Fruit fly (Drosophila melanogaster) whole organism, prepupa: ENCODE measurements around the gene Nnf1b.

ENCODE experiments used
- Blimp-1 ChIP-seq: fragments of 200-800 bp; sonication (Bioruptor generic); optimal IDR thresholded peaks from 3 replicates; lab custom pipeline; 2017; ENCODE audit warnings: missing biosample characterization, missing genetic modification characterization, mild to moderate bottlenecking, moderate library complexity, missing genetic modification reagents
- CG10631 ChIP-seq: fragments of 200-800 bp; sonication (Bioruptor generic); optimal IDR thresholded peaks from 2 replicates; lab custom pipeline; 2016; ENCODE audit warnings: missing biosample characterization, missing genetic modification characterization
- CG10669 ChIP-seq: fragments of 200-800 bp; sonication (Bioruptor generic); optimal IDR thresholded peaks from 3 replicates; lab custom pipeline; 2018; ENCODE audit warnings: missing biosample characterization, mild to moderate bottlenecking, missing genetic modification characterization, moderate library complexity
- CG11294 ChIP-seq: fragments of 200-800 bp; sonication (Bioruptor generic); IDR thresholded peaks from 2 replicates; pipeline ENCODE4 v1.3.6; 2022; ENCODE audit warnings: missing biosample characterization, missing genetic modification characterization
- CG11762 ChIP-seq: fragments of 200-800 bp; sonication (Bioruptor generic); optimal IDR thresholded peaks from 3 replicates; lab custom pipeline; 2016; ENCODE audit warnings: missing biosample characterization, missing genetic modification characterization; ENCODE audit not compliant: insufficient read depth
- CG15336 ChIP-seq: fragments of 200-800 bp; sonication (Bioruptor generic); IDR thresholded peaks from 2 replicates; pipeline ENCODE4 v1.3.6; 2022; ENCODE audit warnings: missing biosample characterization, missing genetic modification characterization
- CG1621 ChIP-seq: fragments of 200-800 bp; sonication (Bioruptor generic); optimal IDR thresholded peaks from 3 replicates; lab custom pipeline; 2018; ENCODE audit warnings: missing biosample characterization, mild to moderate bottlenecking, missing genetic modification characterization
- CG16779 ChIP-seq: fragments of 200-800 bp; sonication (Bioruptor generic); optimal IDR thresholded peaks from 3 replicates; lab custom pipeline; 2017; ENCODE audit warnings: missing biosample characterization, mild to moderate bottlenecking, missing genetic modification characterization
- CG3032 ChIP-seq: fragments of 200-800 bp; optimal IDR thresholded peaks from 2 replicates; lab custom pipeline; 2019; ENCODE audit warnings: missing biosample characterization, mild to moderate bottlenecking, missing genetic modification characterization, moderate library complexity
- CG32006 ChIP-seq: fragments of 200-800 bp; sonication (Bioruptor generic); optimal IDR thresholded peaks from 3 replicates; lab custom pipeline; 2017; ENCODE audit warnings: missing biosample characterization, mild to moderate bottlenecking, missing genetic modification characterization
- CG34406 ChIP-seq: fragments of 200-800 bp; sonication (Bioruptor generic); optimal IDR thresholded peaks from 3 replicates; lab custom pipeline; 2016; ENCODE audit warnings: missing biosample characterization, missing genetic modification characterization
- CG4318 ChIP-seq: fragments of 200-800 bp; sonication (Bioruptor generic); optimal IDR thresholded peaks from 3 replicates; lab custom pipeline; 2017; ENCODE audit warnings: missing biosample characterization, mild to moderate bottlenecking, missing genetic modification characterization
- CG6163 ChIP-seq: fragments of 200-800 bp; sonication (Bioruptor generic); IDR thresholded peaks from 3 replicates; pipeline ENCODE4 v1.3.6; 2022; ENCODE audit warnings: missing biosample characterization, missing genetic modification characterization
- CG6792 ChIP-seq: fragments of 200-800 bp; sonication (Bioruptor generic); optimal IDR thresholded peaks from 3 replicates; lab custom pipeline; 2016; ENCODE audit warnings: missing biosample characterization, missing genetic modification characterization
- CG6854 ChIP-seq: fragments of 200-800 bp; sonication (Bioruptor generic); optimal IDR thresholded peaks from 2 replicates; lab custom pipeline; 2017; ENCODE audit warnings: missing biosample characterization, mild to moderate bottlenecking, missing genetic modification characterization
- CG7368 ChIP-seq: fragments of 200-800 bp; sonication (Bioruptor generic); optimal IDR thresholded peaks from 3 replicates; lab custom pipeline; 2016; ENCODE audit warnings: missing biosample characterization, missing genetic modification characterization
- CG8119 ChIP-seq: fragments of 200-800 bp; sonication (Bioruptor generic); IDR thresholded peaks from 3 replicates; pipeline ENCODE4 v1.3.6; 2022; ENCODE audit warnings: missing biosample characterization, missing genetic modification characterization
- CG9139 ChIP-seq: fragments of 200-800 bp; sonication (Bioruptor generic); optimal IDR thresholded peaks from 3 replicates; lab custom pipeline; 2017; ENCODE audit warnings: missing biosample characterization, mild to moderate bottlenecking, missing genetic modification characterization
- Eip75B ChIP-seq: fragments of 200-800 bp; sonication (Bioruptor generic); optimal IDR thresholded peaks from 3 replicates; lab custom pipeline; 2016; ENCODE audit warnings: missing biosample characterization, missing genetic modification characterization
- Eip78C ChIP-seq: fragments of 200-800 bp; sonication (Bioruptor generic); peaks from one replicate; lab custom pipeline; 2016; ENCODE audit warnings: missing biosample characterization, missing genetic modification characterization
- Eip93F ChIP-seq: fragments of 200-800 bp; sonication (Bioruptor generic); optimal IDR thresholded peaks from 2 replicates; lab custom pipeline; 2016; ENCODE audit warnings: missing biosample characterization, mild to moderate bottlenecking, missing genetic modification characterization
- Ets96B ChIP-seq: fragments of 200-800 bp; optimal IDR thresholded peaks from 2 replicates; lab custom pipeline; 2019; ENCODE audit warnings: missing biosample characterization, mild to moderate bottlenecking, missing genetic modification characterization, moderate library complexity
- Hr38 ChIP-seq: sonication (Bioruptor generic); optimal IDR thresholded peaks from 2 replicates; lab custom pipeline; 2016; ENCODE audit warnings: missing biosample characterization, missing genetic modification characterization
- Hr39 ChIP-seq: fragments of 200-800 bp; sonication (Bioruptor generic); optimal IDR thresholded peaks from 2 replicates; lab custom pipeline; 2016; ENCODE audit warnings: missing biosample characterization, missing genetic modification characterization
- Hr4 ChIP-seq: fragments of 200-800 bp; sonication (Bioruptor generic); optimal IDR thresholded peaks from 3 replicates; lab custom pipeline; 2016; ENCODE audit warnings: missing biosample characterization, missing genetic modification characterization
- Met ChIP-seq: fragments of 200-800 bp; sonication (Bioruptor generic); optimal IDR thresholded peaks from 3 replicates; lab custom pipeline; 2016; ENCODE audit warnings: missing biosample characterization, missing genetic modification characterization
- OdsH ChIP-seq: fragments of 200-800 bp; sonication (Bioruptor generic); optimal IDR thresholded peaks from 3 replicates; lab custom pipeline; 2016; ENCODE audit warnings: missing biosample characterization, missing genetic modification characterization
- Smox ChIP-seq: fragments of 200-800 bp; sonication (Bioruptor generic); optimal IDR thresholded peaks from 3 replicates; lab custom pipeline; 2016; ENCODE audit warnings: missing biosample characterization, missing genetic modification characterization
- Sox14 ChIP-seq: fragments of 200-800 bp; sonication (Bioruptor generic); optimal IDR thresholded peaks from 3 replicates; lab custom pipeline; 2016; ENCODE audit warnings: missing biosample characterization, missing genetic modification characterization
- achi ChIP-seq: fragments of 200-800 bp; sonication (Bioruptor generic); optimal IDR thresholded peaks from 3 replicates; lab custom pipeline; 2016; ENCODE audit warnings: missing biosample characterization, missing genetic modification characterization
- acj6 ChIP-seq: fragments of 200-800 bp; sonication (Bioruptor generic); optimal IDR thresholded peaks from 3 replicates; lab custom pipeline; 2016; ENCODE audit warnings: missing biosample characterization, missing genetic modification characterization
- cyc ChIP-seq: fragments of 200-800 bp; sonication (Bioruptor generic); optimal IDR thresholded peaks from 3 replicates; lab custom pipeline; 2016; ENCODE audit warnings: missing biosample characterization, missing genetic modification characterization
- dac ChIP-seq: fragments of 200-800 bp; sonication (Bioruptor generic); optimal IDR thresholded peaks from 2 replicates; lab custom pipeline; 2017; ENCODE audit warnings: missing biosample characterization, mild to moderate bottlenecking, missing genetic modification characterization
- dsx ChIP-seq: fragments of 200-800 bp; optimal IDR thresholded peaks from 3 replicates; lab custom pipeline; 2019; ENCODE audit warnings: missing biosample characterization, mild to moderate bottlenecking, missing genetic modification characterization, moderate library complexity; ENCODE audit not compliant: poor library complexity, severe bottlenecking
- fd59A ChIP-seq: fragments of 200-800 bp; sonication (Bioruptor generic); optimal IDR thresholded peaks from 2 replicates; lab custom pipeline; 2017; ENCODE audit warnings: missing biosample characterization, mild to moderate bottlenecking, missing genetic modification characterization, missing genetic modification reagents
- fd85E ChIP-seq: fragments of 200-800 bp; sonication (Bioruptor generic); optimal IDR thresholded peaks from 3 replicates; lab custom pipeline; 2016; ENCODE audit warnings: missing biosample characterization, missing genetic modification characterization
- fkh ChIP-seq: fragments of 200-800 bp; sonication (Bioruptor generic); optimal IDR thresholded peaks from 3 replicates; lab custom pipeline; 2017; ENCODE audit warnings: missing biosample characterization, mild to moderate bottlenecking, missing genetic modification characterization, moderate library complexity
- lz ChIP-seq: fragments of 200-800 bp; sonication (Bioruptor generic); optimal IDR thresholded peaks from 3 replicates; lab custom pipeline; 2016; ENCODE audit warnings: missing biosample characterization, missing genetic modification characterization
- net ChIP-seq: fragments of 200-800 bp; sonication (Bioruptor generic); optimal IDR thresholded peaks from 3 replicates; lab custom pipeline; 2016; ENCODE audit warnings: missing biosample characterization, missing genetic modification characterization
- pdm3 ChIP-seq: fragments of 200-800 bp; sonication (Bioruptor generic); optimal IDR thresholded peaks from 3 replicates; lab custom pipeline; 2016; ENCODE audit warnings: missing biosample characterization, missing genetic modification characterization
- spab ChIP-seq: fragments of 200-800 bp; sonication (Bioruptor generic); optimal IDR thresholded peaks from 2 replicates; lab custom pipeline; 2017; ENCODE audit warnings: missing biosample characterization, mild to moderate bottlenecking, missing genetic modification characterization, missing genetic modification reagents
- ss ChIP-seq, 2 experiments: fragments of 200-800 bp; sonication (Bioruptor generic); optimal IDR thresholded peaks; 2 replicates in 1 of 2; 3 replicates in 1 of 2; lab custom pipeline; 2017 to 2018; ENCODE audit warnings: mild to moderate bottlenecking in 2 of 2, missing biosample characterization in 2 of 2, missing genetic modification characterization in 2 of 2, moderate library complexity in 1 of 2
- svp ChIP-seq: fragments of 200-800 bp; sonication (Bioruptor generic); peaks from one replicate; lab custom pipeline; 2016; ENCODE audit warnings: missing biosample characterization, missing genetic modification characterization
- topi ChIP-seq: fragments of 200-800 bp; sonication (Bioruptor generic); optimal IDR thresholded peaks from 3 replicates; lab custom pipeline; 2016; ENCODE audit warnings: missing biosample characterization, missing genetic modification characterization

The Nnf1b gene

dm6 chr2L:843850-844791 lies 33.7 kb downstream of the Nnf1b start (continued):
- peak; percentile 34 for TF ChIP-seq spab (GFP tag; lab: Kevin White, UChicago)
- peak; percentile 62 for TF ChIP-seq CG32006 (GFP tag; lab: Kevin White, UChicago)
- no peak for TF ChIP-seq Hr38 (GFP tag; lab: Kevin White, UChicago)
- TF ChIP-seq dac (GFP tag; lab: Kevin White, UChicago) = peak; percentile 11
- TF ChIP-seq CG11294 (GFP tag; lab: Robert Waterston, UW) = no peak; the same call in 1 of the 2 replicates
- TF ChIP-seq CG6792 = no peak
- no peak for TF ChIP-seq CG11762 (GFP tag; lab: Kevin White, UChicago)
- TF ChIP-seq Eip75B (GFP tag; lab: Kevin White, UChicago) = peak; percentile 23
- TF ChIP-seq CG10631 = peak; percentile 41
- TF ChIP-seq CG6163 (GFP tag; lab: Robert Waterston, UW) = peak; percentile 80
- no peak for TF ChIP-seq Smox (GFP tag; lab: Kevin White, UChicago)
- peak; percentile 36 for TF ChIP-seq net

DNA sequence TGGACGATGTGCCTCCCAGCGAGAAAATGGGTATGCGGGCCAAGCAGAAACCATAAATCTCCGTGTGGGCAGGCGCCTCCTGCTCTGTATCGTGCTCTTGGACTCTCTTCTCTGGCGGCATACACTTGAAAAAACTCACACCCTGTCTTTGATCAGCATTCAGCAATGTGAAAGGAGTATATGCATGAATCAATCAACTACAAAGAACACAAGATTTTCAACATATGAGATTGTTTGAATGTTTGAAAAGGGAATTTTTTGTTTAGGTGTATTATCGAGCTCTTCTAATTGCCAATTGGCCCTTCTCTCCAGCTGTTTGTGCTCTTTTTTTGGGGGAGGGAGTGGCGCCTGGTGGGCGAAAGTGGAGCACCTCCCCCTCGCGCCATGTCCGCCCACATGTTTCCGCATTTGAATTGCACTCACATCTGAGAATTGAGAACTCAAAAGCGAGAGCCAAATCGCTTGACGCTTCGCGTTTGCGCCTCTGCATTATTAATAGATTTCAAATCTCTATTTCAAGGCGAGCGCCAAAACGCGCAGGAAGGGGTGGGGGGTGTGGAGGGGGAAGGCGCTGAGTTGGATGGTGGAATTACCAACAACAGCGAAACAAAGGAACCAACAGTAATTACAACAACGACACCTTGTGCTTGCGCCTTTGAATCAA lies 35.1 kb downstream of the Nnf1b start:
- TF ChIP-seq CG32006 (GFP tag; lab: Kevin White, UChicago) = peak; percentile 89
- TF ChIP-seq CG1621 (tag; lab: Kevin White, UChicago) = peak; percentile 27
- peak; percentile 2 for TF ChIP-seq Eip93F
- TF ChIP-seq CG9139 (GFP tag; lab: Kevin White, UChicago) = no peak
- TF ChIP-seq CG34406 (GFP tag; lab: Kevin White, UChicago) = peak; percentile 61
- peak; percentile 63 for TF ChIP-seq CG10669
- TF ChIP-seq pdm3 = peak; percentile 80
- TF ChIP-seq Smox (GFP tag; lab: Kevin White, UChicago) = peak; percentile 68
- TF ChIP-seq CG10631 = peak; percentile 74
- TF ChIP-seq Sox14 (GFP tag; lab: Kevin White, UChicago) = peak; percentile 73
- peak; percentile 84 for TF ChIP-seq achi (GFP tag; lab: Kevin White, UChicago)
- TF ChIP-seq svp (GFP tag; lab: Kevin White, UChicago) = peak; percentile 91
- peak; percentile 50 for TF ChIP-seq CG3032
- peak; percentile 83 for TF ChIP-seq topi (GFP tag; lab: Kevin White, UChicago)
- peak; percentile 80 for TF ChIP-seq CG4318 (GFP tag; lab: Kevin White, UChicago)
- peak; percentile 91 for TF ChIP-seq Hr4 (GFP tag; lab: Kevin White, UChicago)
- peak; percentile 37 for TF ChIP-seq CG6854
- TF ChIP-seq Eip78C = peak; percentile 92
- TF ChIP-seq Blimp-1 = no peak
- peak; percentile 83 for TF ChIP-seq cyc (GFP tag; lab: Kevin White, UChicago)
- TF ChIP-seq CG16779 = peak; percentile 45
- peak; percentile 65 for TF ChIP-seq dac (GFP tag; lab: Kevin White, UChicago)
- peak; percentile 86 for TF ChIP-seq CG8119
- peak; percentile 94 for TF ChIP-seq CG6163 (GFP tag; lab: Robert Waterston, UW)
- TF ChIP-seq CG15336 (GFP tag; lab: Robert Waterston, UW) = peak; percentile 90
- peak; percentile 77 for TF ChIP-seq Eip75B (GFP tag; lab: Kevin White, UChicago)
- peak; percentile 74 for TF ChIP-seq CG11294 (GFP tag; lab: Robert Waterston, UW)
- peak in 1 of 2 experiments; percentile 8 for TF ChIP-seq ss (GFP tag; optimal IDR thresholded peaks at IDR 0.05; lab: Kevin White, UChicago)
- peak; percentile 79 for TF ChIP-seq OdsH
- peak; percentile 78 for TF ChIP-seq CG7368 (GFP tag; lab: Kevin White, UChicago)
- peak; percentile 86 for TF ChIP-seq Hr39 (GFP tag; lab: Kevin White, UChicago)
- TF ChIP-seq net = peak; percentile 83
- no peak for TF ChIP-seq fkh (GFP tag; lab: Kevin White, UChicago)
- peak; percentile 21 for TF ChIP-seq fd85E (GFP tag; lab: Kevin White, UChicago)
- peak; percentile 75 for TF ChIP-seq acj6 (GFP tag; lab: Kevin White, UChicago)
- peak; percentile 62 for TF ChIP-seq Ets96B (tag; lab: Kevin White, UChicago)
- TF ChIP-seq fd59A (GFP tag; lab: Kevin White, UChicago) = peak; percentile 32
- peak; percentile 81 for TF ChIP-seq Met (GFP tag; lab: Kevin White, UChicago)
- peak; percentile 74 for TF ChIP-seq lz
- TF ChIP-seq dsx = peak; percentile 36
- no peak for TF ChIP-seq CG11762 (GFP tag; lab: Kevin White, UChicago)
